Worm (Caenorhabditis elegans): ENCODE data around the gene swsn-7.

Gene swsn-7

ce11 chrII:7986928-7987327 lies 40.6 kb downstream of the swsn-7 start:
- TF ChIP-seq aha-1 (tag) (peak; percentile 90), lsy-2 (tag; optimal IDR thresholded peaks at IDR 0.05) (peak in 1 of 2 experiments; percentile 6), unc-62 (GFP tag; optimal IDR thresholded peaks at IDR 0.05 in 1 of 2) (no peak), unc-62 (tag; optimal IDR thresholded peaks at IDR 0.05) (no peak)

- no peak for TF ChIP-seq nhr-77 (tag; optimal IDR thresholded peaks at IDR 0.05)
- peak in 1 of 2 experiments; percentile 99 for TF ChIP-seq unc-62 (GFP tag; optimal IDR thresholded peaks at IDR 0.05 in 1 of 2)
- no peak for TF ChIP-seq unc-62 (tag; optimal IDR thresholded peaks at IDR 0.05)
- TF ChIP-seq ceh-62 (tag; optimal IDR thresholded peaks at IDR 0.05): no peak
- no peak for TF ChIP-seq vab-7 (GFP tag; IDR thresholded peaks at IDR 0.05)
- TF ChIP-seq nhr-25 (tag; optimal IDR thresholded peaks at IDR 0.05; ENCODE audit: borderline replicate concordance, insufficient read depth): no peak
- TF ChIP-seq ceh-82 (tag; optimal IDR thresholded peaks at IDR 0.05): no peak
- TF ChIP-seq Y105C5A.15 (GFP tag; IDR thresholded peaks at IDR 0.05): no peak
Observed at ce11 chrII:7985029-7985428, 42.5 kb downstream of the swsn-7 start.

ce11 chrII:7984071-7984470 lies 43.5 kb downstream of the swsn-7 start:
- TF ChIP-seq ctbp-1 (GFP tag; IDR thresholded peaks at IDR 0.05): no peak
- TF ChIP-seq nhr-76 (tag; optimal IDR thresholded peaks at IDR 0.05): no peak
- peak; percentile 95 for TF ChIP-seq aha-1 (tag)
- no peak for TF ChIP-seq mxl-3 (GFP tag; optimal IDR thresholded peaks at IDR 0.05)
- no peak for TF ChIP-seq daf-8 (GFP tag; IDR thresholded peaks at IDR 0.05)
- no peak for TF ChIP-seq pha-4 (GFP tag; IDR thresholded peaks at IDR 0.05)
- no peak for TF ChIP-seq pha-4 (tag; optimal IDR thresholded peaks at IDR 0.05)
- TF ChIP-seq dmd-8 (GFP tag; IDR thresholded peaks at IDR 0.05): no peak
- peak; percentile 30 for TF ChIP-seq fkh-10 (GFP tag; optimal IDR thresholded peaks at IDR 0.05)
- no peak for TF ChIP-seq T26A8.4 (GFP tag; IDR thresholded peaks at IDR 0.05)
- no peak for TF ChIP-seq nhr-41 (GFP tag; IDR thresholded peaks at IDR 0.05)
- no peak for TF ChIP-seq skn-1 (tag; optimal IDR thresholded peaks at IDR 0.05)
- no peak for TF ChIP-seq spr-3 (GFP tag; optimal IDR thresholded peaks at IDR 0.05)
- TF ChIP-seq ztf-7 (tag; optimal IDR thresholded peaks at IDR 0.05): no peak
- TF ChIP-seq nhr-28 (tag; optimal IDR thresholded peaks at IDR 0.05): no peak
- TF ChIP-seq F10B5.3 (tag; optimal IDR thresholded peaks at IDR 0.05): no peak
- no peak for TF ChIP-seq Y48G9A.11 (GFP tag; IDR thresholded peaks at IDR 0.05)

ce11 chrII:7983454-7983853 lies 44.1 kb downstream of the swsn-7 start:
- no peak for TF ChIP-seq zip-2 (tag; optimal IDR thresholded peaks at IDR 0.05)
- TF ChIP-seq madf-9 (GFP tag; conservative IDR thresholded peaks at IDR 0.05): no peak
- peak; percentile 77 for TF ChIP-seq aha-1 (tag)
- no peak for TF ChIP-seq dmd-9 (GFP tag; IDR thresholded peaks at IDR 0.05)
- TF ChIP-seq dmd-8 (GFP tag; IDR thresholded peaks at IDR 0.05): no peak
- TF ChIP-seq unc-130 (GFP tag; optimal IDR thresholded peaks at IDR 0.05): no peak
- TF ChIP-seq pha-4 (GFP tag; IDR thresholded peaks at IDR 0.05): no peak
- TF ChIP-seq pha-4 (tag; optimal IDR thresholded peaks at IDR 0.05): no peak
- no peak for TF ChIP-seq mes-2 (tag; optimal IDR thresholded peaks at IDR 0.05; ENCODE audit: poor library complexity, severe bottlenecking)
- no peak for TF ChIP-seq nhr-41 (GFP tag; IDR thresholded peaks at IDR 0.05)
- TF ChIP-seq zag-1 (tag; optimal IDR thresholded peaks at IDR 0.05): no peak
- peak in 1 of 2 experiments; percentile 89 for TF ChIP-seq unc-62 (GFP tag; optimal IDR thresholded peaks at IDR 0.05 in 1 of 2)
- no peak for TF ChIP-seq unc-62 (tag; optimal IDR thresholded peaks at IDR 0.05)
- TF ChIP-seq ztf-11 (tag; optimal IDR thresholded peaks at IDR 0.05): no peak
- TF ChIP-seq gei-8 (GFP tag; optimal IDR thresholded peaks at IDR 0.05): no peak
- TF ChIP-seq daf-12 (tag; optimal IDR thresholded peaks at IDR 0.05): no peak
- no peak for TF ChIP-seq lin-38 (GFP tag; IDR thresholded peaks at IDR 0.05)
- no peak for TF ChIP-seq hmg-1.1 (GFP tag; IDR thresholded peaks at IDR 0.05)
- TF ChIP-seq nhr-237 (tag; optimal IDR thresholded peaks at IDR 0.05): no peak
